Worm (Caenorhabditis elegans) whole organism, mixed stage, embryonic: ENCODE measurements around the gene ZC376.8.

Experiments
- M03D4.4 ChIP-seq: sonication (generic microtip); optimal IDR thresholded peaks from 2 replicates; lab custom pipeline; 2017; ENCODE audit warnings: mild to moderate bottlenecking, missing genetic modification characterization, missing compliant biosample characterization
- blmp-1 ChIP-seq: fragments of 150-350 bp; optimal IDR thresholded peaks from 2 replicates; lab custom pipeline; 2014; ENCODE audit warnings: missing biosample characterization, missing genetic modification characterization
- ceh-39 ChIP-seq: fragments of 150-350 bp; optimal IDR thresholded peaks from 2 replicates; lab custom pipeline; 2014; ENCODE audit warnings: missing biosample characterization, missing genetic modification characterization
- ceh-43 ChIP-seq: fragments of 200-800 bp; sonication (Bioruptor generic); optimal IDR thresholded peaks from 2 replicates; lab custom pipeline; 2018; ENCODE audit warnings: mild to moderate bottlenecking, missing genetic modification characterization, moderate library complexity, missing compliant biosample characterization
- ces-1 ChIP-seq: fragments of 150-350 bp; optimal IDR thresholded peaks from 2 replicates; lab custom pipeline; 2014; ENCODE audit warnings: missing biosample characterization, missing genetic modification reagents, missing genetic modification characterization
- cnd-1 ChIP-seq: fragments of 200-800 bp; sonication (Bioruptor generic); optimal IDR thresholded peaks from 2 replicates; lab custom pipeline; 2018; ENCODE audit warnings: mild to moderate bottlenecking, missing genetic modification characterization, missing compliant biosample characterization
- drap-1 ChIP-seq: fragments of 200-800 bp; sonication (Bioruptor generic); optimal IDR thresholded peaks from 3 replicates; lab custom pipeline; 2018; ENCODE audit warnings: mild to moderate bottlenecking, missing genetic modification characterization, missing compliant biosample characterization
- elt-1 ChIP-seq: sonication (generic microtip); optimal IDR thresholded peaks from 2 replicates; lab custom pipeline; 2017; ENCODE audit warnings: missing genetic modification characterization, mild to moderate bottlenecking, missing compliant biosample characterization, antibody characterized with exemption, moderate library complexity, borderline replicate concordance; ENCODE audit not compliant: insufficient read depth
- elt-3 ChIP-seq: fragments of 150-350 bp; optimal IDR thresholded peaks from 2 replicates; lab custom pipeline; 2014; ENCODE audit warnings: missing biosample characterization, missing genetic modification characterization
- flh-1 ChIP-seq: fragments of 200-800 bp; sonication (Bioruptor generic); optimal IDR thresholded peaks from 2 replicates; lab custom pipeline; 2018; ENCODE audit warnings: mild to moderate bottlenecking, missing genetic modification characterization, moderate library complexity, missing compliant biosample characterization
- ham-2 ChIP-seq: fragments of 200-800 bp; sonication (Bioruptor generic); optimal IDR thresholded peaks from 2 replicates; lab custom pipeline; 2018; ENCODE audit warnings: mild to moderate bottlenecking, missing genetic modification characterization, missing compliant biosample characterization
- hlh-1 ChIP-seq: fragments of 150-350 bp; optimal IDR thresholded peaks from 2 replicates; lab custom pipeline; 2014; ENCODE audit warnings: missing biosample characterization, missing genetic modification reagents, missing genetic modification characterization
- lin-13 ChIP-seq: fragments of 150-350 bp; optimal IDR thresholded peaks from 2 replicates; lab custom pipeline; 2014; ENCODE audit warnings: missing biosample characterization, missing genetic modification characterization
- lin-32 ChIP-seq: fragments of 200-800 bp; sonication (Bioruptor generic); optimal IDR thresholded peaks from 2 replicates; lab custom pipeline; 2018; ENCODE audit warnings: mild to moderate bottlenecking, missing genetic modification characterization, missing compliant biosample characterization
- lsy-2 ChIP-seq: fragments of 150-350 bp; optimal IDR thresholded peaks from 2 replicates; lab custom pipeline; 2014; ENCODE audit warnings: missing biosample characterization, missing genetic modification characterization
- mep-1 ChIP-seq: fragments of 150-350 bp; optimal IDR thresholded peaks from 2 replicates; lab custom pipeline; 2017; ENCODE audit warnings: missing biosample characterization, missing genetic modification reagents, missing genetic modification characterization, inconsistent platforms
- mls-2 ChIP-seq: sonication (generic microtip); optimal IDR thresholded peaks from 2 replicates; lab custom pipeline; 2016; ENCODE audit warnings: mild to moderate bottlenecking, missing genetic modification characterization, moderate library complexity, missing compliant biosample characterization
- nhr-12 ChIP-seq: fragments of 150-350 bp; optimal IDR thresholded peaks from 2 replicates; lab custom pipeline; 2014; ENCODE audit warnings: missing biosample characterization, missing genetic modification characterization
- nhr-2 ChIP-seq: fragments of 150-350 bp; optimal IDR thresholded peaks from 2 replicates; lab custom pipeline; 2014; ENCODE audit warnings: missing biosample characterization, missing genetic modification characterization
- nhr-237 ChIP-seq: fragments of 150-350 bp; optimal IDR thresholded peaks from 2 replicates; lab custom pipeline; 2014; ENCODE audit warnings: missing biosample characterization, missing genetic modification characterization
- nhr-28 ChIP-seq: fragments of 150-350 bp; optimal IDR thresholded peaks from 2 replicates; lab custom pipeline; 2014; ENCODE audit warnings: missing biosample characterization, missing genetic modification characterization
- nhr-76 ChIP-seq: sonication (generic microtip); optimal IDR thresholded peaks from 2 replicates; lab custom pipeline; 2017; ENCODE audit warnings: missing biosample characterization, missing genetic modification characterization
- pha-4 ChIP-seq: fragments of 150-350 bp; optimal IDR thresholded peaks from 2 replicates; lab custom pipeline; 2018; ENCODE audit warnings: missing biosample characterization, missing genetic modification reagents, missing genetic modification characterization
- sem-2 ChIP-seq: fragments of 200-800 bp; sonication (Bioruptor generic); optimal IDR thresholded peaks from 2 replicates; lab custom pipeline; 2018; ENCODE audit warnings: mild to moderate bottlenecking, missing genetic modification characterization, missing compliant biosample characterization
- sptf-1 ChIP-seq: sonication (generic microtip); optimal IDR thresholded peaks from 2 replicates; lab custom pipeline; 2017; ENCODE audit warnings: mild to moderate bottlenecking, missing genetic modification characterization, moderate library complexity, missing compliant biosample characterization
- tbx-8 ChIP-seq: fragments of 200-800 bp; sonication (Bioruptor generic); optimal IDR thresholded peaks from 2 replicates; lab custom pipeline; 2018; ENCODE audit warnings: mild to moderate bottlenecking, missing genetic modification characterization, moderate library complexity, missing compliant biosample characterization
- unc-120 ChIP-seq: sonication (generic microtip); optimal IDR thresholded peaks from 2 replicates; lab custom pipeline; 2017; ENCODE audit warnings: missing genetic modification characterization, missing compliant biosample characterization; ENCODE audit not compliant: poor library complexity, severe bottlenecking
- unc-62 ChIP-seq: fragments of 150-350 bp; optimal IDR thresholded peaks from 2 replicates; lab custom pipeline; 2014; ENCODE audit warnings: missing biosample characterization, missing genetic modification reagents, missing genetic modification characterization
- ztf-11 ChIP-seq: fragments of 150-350 bp; optimal IDR thresholded peaks from 2 replicates; lab custom pipeline; 2014; ENCODE audit warnings: missing biosample characterization, missing genetic modification characterization

The ZC376.8 gene

DNA sequence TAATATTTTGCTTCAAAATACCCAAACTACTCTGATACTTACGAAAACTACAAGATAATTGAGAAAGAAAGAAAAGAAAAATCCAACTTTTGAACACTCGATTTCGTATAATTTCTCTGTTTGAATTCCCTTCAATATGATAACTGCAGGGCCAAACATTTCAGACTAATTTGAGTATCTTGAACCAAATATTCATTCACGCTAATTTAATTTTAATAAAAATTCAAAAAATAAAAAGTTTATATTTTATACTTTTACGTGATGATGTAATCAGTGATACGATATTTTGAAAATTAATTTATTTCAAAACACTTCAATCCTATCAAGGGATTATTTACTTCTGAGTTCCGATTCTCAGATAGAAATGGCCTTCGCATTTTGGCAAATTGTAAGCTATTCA, at the start of gene ZC376.8:
Gene ZC376.8, plus strand, starts transcription at position 301 of the 400 bp plus-strand sequence.
- TF ChIP-seq lin-32 (GFP tag; lab: Kevin White, UChicago) = no peak
- no peak for TF ChIP-seq elt-3
- TF ChIP-seq mls-2 (tag; lab: Kevin White, UChicago) = no peak
- no peak for TF ChIP-seq sem-2
- no peak for TF ChIP-seq flh-1 (GFP tag; lab: Kevin White, UChicago)
- no peak for TF ChIP-seq unc-62
- TF ChIP-seq elt-1 (tag; lab: Kevin White, UChicago) = no peak
- no peak for TF ChIP-seq ceh-39 (tag; lab: Kevin White, UChicago)
- no peak for TF ChIP-seq lsy-2 (tag; lab: Kevin White, UChicago)
- TF ChIP-seq sptf-1 = no peak
- TF ChIP-seq unc-120 (tag; lab: Kevin White, UChicago) = no peak
- no peak for TF ChIP-seq nhr-76 (tag; lab: Kevin White, UChicago)
- no peak for TF ChIP-seq M03D4.4 (tag; lab: Kevin White, UChicago)
- no peak for TF ChIP-seq lin-13 (tag; lab: Kevin White, UChicago)
- TF ChIP-seq ceh-43 (GFP tag; lab: Kevin White, UChicago) = no peak
- no peak for TF ChIP-seq mep-1
- TF ChIP-seq nhr-28 = no peak
- no peak for TF ChIP-seq blmp-1 (tag; lab: Kevin White, UChicago)
- TF ChIP-seq, all 35 proteins: peak for 0

DNA sequence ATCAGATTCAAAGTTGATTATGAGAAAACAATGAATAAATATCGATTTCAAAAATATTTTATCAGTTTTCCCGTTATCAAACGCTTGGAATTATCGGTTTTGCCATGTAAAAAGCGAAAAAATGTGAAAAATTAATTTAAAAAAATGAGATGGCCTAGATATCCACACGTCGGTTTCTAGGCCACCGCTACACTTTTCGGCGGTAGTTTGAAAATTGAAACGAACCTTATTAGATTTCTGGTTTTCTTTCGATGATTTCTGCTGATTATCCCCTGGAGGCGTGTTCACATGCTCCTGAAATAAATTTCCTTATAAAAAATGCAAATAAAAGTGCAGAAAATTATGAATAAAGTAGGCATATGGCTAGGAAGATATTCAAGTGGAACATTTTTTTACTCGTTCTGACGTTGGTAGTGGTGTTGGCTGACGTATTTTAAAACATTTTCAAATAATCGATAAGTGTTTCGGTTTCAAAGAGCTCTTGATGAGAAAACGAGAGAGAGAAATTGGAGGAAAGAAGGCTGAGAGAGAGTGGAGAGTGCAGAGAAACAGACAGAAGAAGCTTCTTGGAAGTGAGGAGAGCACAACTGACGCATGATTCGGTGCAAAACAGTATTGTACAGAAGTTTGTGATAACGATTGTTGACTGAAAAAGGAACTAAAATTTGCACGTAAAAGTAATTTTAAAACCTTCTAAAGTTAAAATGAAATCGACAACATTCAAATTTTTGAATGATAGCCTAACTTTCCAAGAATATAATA, 46.9 kb upstream of the ZC376.8 start:
- TF ChIP-seq nhr-12 (no peak), hlh-1 (tag; lab: Kevin White, UChicago) (peak; percentile 20), ces-1 (GFP tag; lab: Kevin White, UChicago) (peak; percentile 16)

DNA sequence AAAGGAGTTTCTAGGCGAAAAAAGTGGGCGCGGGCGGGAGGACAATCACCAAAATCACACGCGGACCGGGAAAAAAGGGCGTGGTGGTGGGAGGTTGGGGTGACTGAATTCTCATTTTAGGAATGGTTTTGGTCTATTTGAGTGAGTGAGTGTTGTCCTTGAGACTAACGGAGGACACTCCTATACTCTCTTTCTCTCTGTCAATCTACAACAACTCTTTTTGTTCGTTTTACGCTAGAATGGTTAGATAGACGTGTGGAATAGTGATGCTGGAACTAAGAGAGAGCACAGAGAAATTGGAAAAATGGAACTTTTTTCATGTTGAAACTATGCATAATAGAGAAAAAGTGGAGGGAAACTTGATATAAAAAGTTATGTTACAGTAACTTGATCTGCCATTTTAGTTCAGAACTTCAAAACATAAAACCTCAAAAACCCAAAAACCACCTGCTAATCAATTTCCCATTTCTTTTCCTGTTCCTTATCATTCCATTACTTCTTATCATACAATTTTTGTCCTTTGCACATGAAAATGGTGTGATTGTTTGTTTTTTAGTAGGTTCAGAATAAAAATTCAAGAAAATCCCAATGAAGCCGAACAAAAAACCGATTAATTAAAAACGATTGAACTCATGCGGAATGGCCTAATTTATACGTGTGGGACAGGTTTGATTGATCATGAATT, 45.1 kb upstream of the ZC376.8 start:
- no peak for TF ChIP-seq pha-4 (tag; lab: Kevin White, UChicago)

DNA sequence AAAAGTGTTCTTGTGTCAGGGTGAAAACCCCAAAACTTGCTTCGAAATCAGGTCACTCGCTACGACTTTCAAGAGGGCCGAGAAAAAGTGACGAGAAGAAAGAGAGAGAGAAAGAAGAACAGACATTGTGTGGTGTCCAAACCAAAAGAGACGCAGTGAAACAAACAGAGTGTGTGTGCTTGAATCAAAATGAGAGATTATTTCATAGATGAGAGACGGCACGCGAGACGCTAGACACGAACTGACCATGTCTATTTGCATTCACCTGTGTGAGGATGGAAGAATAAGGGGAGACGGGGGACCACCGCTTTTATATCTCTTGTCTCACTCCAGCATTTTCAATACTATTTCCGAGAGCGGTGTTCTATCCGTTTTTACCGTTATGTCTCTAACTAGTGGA, 43.9 kb upstream of the ZC376.8 start:
- no peak for TF ChIP-seq nhr-2 (tag; lab: Kevin White, UChicago)
- peak; percentile 36 for TF ChIP-seq cnd-1 (tag; lab: Kevin White, UChicago)
- no peak for TF ChIP-seq ceh-43 (GFP tag; lab: Kevin White, UChicago)
- TF ChIP-seq drap-1 (GFP tag; lab: Kevin White, UChicago) = peak; percentile 61
- TF ChIP-seq pha-4 (tag; lab: Kevin White, UChicago) = peak; percentile 86
- peak; percentile 51 for TF ChIP-seq hlh-1 (tag; lab: Kevin White, UChicago)
- peak; percentile 72 for TF ChIP-seq mep-1
- TF ChIP-seq elt-1 (tag; lab: Kevin White, UChicago) = no peak
- peak; percentile 38 for TF ChIP-seq mls-2 (tag; lab: Kevin White, UChicago)
- no peak for TF ChIP-seq elt-3
- TF ChIP-seq ceh-39 (tag; lab: Kevin White, UChicago) = no peak
- no peak for TF ChIP-seq nhr-12
- TF ChIP-seq sem-2 = no peak
- TF ChIP-seq lin-13 (tag; lab: Kevin White, UChicago) = no peak
- TF ChIP-seq unc-120 (tag; lab: Kevin White, UChicago) = peak; percentile 59
- TF ChIP-seq lsy-2 (tag; lab: Kevin White, UChicago) = peak; percentile 41
- peak; percentile 27 for TF ChIP-seq M03D4.4 (tag; lab: Kevin White, UChicago)
- no peak for TF ChIP-seq nhr-28
- peak; percentile 81 for TF ChIP-seq ham-2 (GFP tag; lab: Kevin White, UChicago)
- peak; percentile 78 for TF ChIP-seq nhr-237
- no peak for TF ChIP-seq tbx-8 (GFP tag; lab: Kevin White, UChicago)
- TF ChIP-seq ztf-11 = no peak
- no peak for TF ChIP-seq blmp-1 (tag; lab: Kevin White, UChicago)
- TF ChIP-seq sptf-1 = peak; percentile 54
- peak; percentile 64 for TF ChIP-seq unc-62
- TF ChIP-seq lin-32 (GFP tag; lab: Kevin White, UChicago) = no peak
- TF ChIP-seq ces-1 (GFP tag; lab: Kevin White, UChicago) = peak; percentile 31
